Worm (Caenorhabditis elegans) whole organism, L2 larva: ENCODE measurements around the gene C27A7.3.

Experiments used
- F13H6.1 ChIP-seq: sonication (generic microtip); optimal IDR thresholded peaks from 2 replicates; lab custom pipeline; 2016; ENCODE audit warnings: missing genetic modification characterization, missing compliant biosample characterization
- Y55F3AM.14 ChIP-seq: fragments of 200-800 bp; sonication (Bioruptor generic); optimal IDR thresholded peaks from 2 replicates; lab custom pipeline; 2018; ENCODE audit warnings: mild to moderate bottlenecking, missing genetic modification characterization, missing compliant biosample characterization
- aly-2 ChIP-seq: fragments of 150-350 bp; optimal IDR thresholded peaks from 2 replicates; lab custom pipeline; 2014; ENCODE audit warnings: missing biosample characterization, missing genetic modification characterization
- ceh-82 ChIP-seq: fragments of 150-350 bp; optimal IDR thresholded peaks from 2 replicates; lab custom pipeline; 2014; ENCODE audit warnings: missing biosample characterization, missing genetic modification characterization
- crh-2 ChIP-seq: sonication (generic microtip); optimal IDR thresholded peaks from 2 replicates; lab custom pipeline; 2017; ENCODE audit warnings: missing biosample characterization, missing genetic modification characterization
- dmd-4 ChIP-seq: sonication (generic microtip); optimal IDR thresholded peaks from 2 replicates; lab custom pipeline; 2017; ENCODE audit warnings: missing biosample characterization, missing genetic modification characterization
- elt-1 ChIP-seq: fragments of 150-350 bp; optimal IDR thresholded peaks from 2 replicates; lab custom pipeline; 2014; ENCODE audit warnings: missing biosample characterization, missing genetic modification characterization
- elt-3 ChIP-seq: sonication (generic microtip); optimal IDR thresholded peaks from 2 replicates; lab custom pipeline; 2017; ENCODE audit warnings: missing biosample characterization, missing genetic modification characterization
- fos-1 ChIP-seq: fragments of 150-350 bp; optimal IDR thresholded peaks from 2 replicates; lab custom pipeline; 2014; ENCODE audit warnings: missing biosample characterization, missing genetic modification characterization
- lin-11 ChIP-seq: fragments of 150-350 bp; sonication (generic microtip); optimal IDR thresholded peaks from 2 replicates; lab custom pipeline; 2014; ENCODE audit warnings: missing biosample characterization, missing genetic modification characterization, inconsistent platforms, mixed read lengths
- lin-39 ChIP-seq: fragments of 150-350 bp; optimal IDR thresholded peaks from 2 replicates; lab custom pipeline; 2014; ENCODE audit warnings: missing biosample characterization, missing genetic modification reagents, missing genetic modification characterization
- mbf-1 ChIP-seq: sonication (generic microtip); optimal IDR thresholded peaks from 2 replicates; lab custom pipeline; 2017; ENCODE audit warnings: missing biosample characterization, missing genetic modification characterization
- mdl-1 ChIP-seq, 2 experiments: fragments of 150-350 bp in 1 of 2; sonication (generic microtip) in 1 of 2; optimal IDR thresholded peaks; 2 replicates each; lab custom pipeline; 2017; ENCODE audit warnings: missing biosample characterization in 2 of 2, missing genetic modification characterization in 2 of 2
- nhr-10 ChIP-seq: sonication (generic microtip); optimal IDR thresholded peaks from 2 replicates; lab custom pipeline; 2017; ENCODE audit warnings: missing biosample characterization, missing genetic modification characterization
- nhr-11 ChIP-seq: fragments of 150-350 bp; optimal IDR thresholded peaks from 2 replicates; lab custom pipeline; 2014; ENCODE audit warnings: missing biosample characterization, missing genetic modification characterization
- nhr-12 ChIP-seq: fragments of 150-350 bp; optimal IDR thresholded peaks from 2 replicates; lab custom pipeline; 2014; ENCODE audit warnings: missing biosample characterization, missing genetic modification characterization
- nhr-129 ChIP-seq: fragments of 150-350 bp; optimal IDR thresholded peaks from 2 replicates; lab custom pipeline; 2014; ENCODE audit warnings: missing biosample characterization, missing genetic modification characterization
- nhr-21 ChIP-seq: fragments of 150-350 bp; optimal IDR thresholded peaks from 2 replicates; lab custom pipeline; 2014; ENCODE audit warnings: missing biosample characterization, missing genetic modification characterization
- nhr-23 ChIP-seq: fragments of 150-350 bp; optimal IDR thresholded peaks from 2 replicates; lab custom pipeline; 2014; ENCODE audit warnings: missing biosample characterization, missing genetic modification reagents, missing genetic modification characterization
- nhr-6 ChIP-seq: fragments of 150-350 bp; optimal IDR thresholded peaks from 2 replicates; lab custom pipeline; 2014; ENCODE audit warnings: missing biosample characterization, missing genetic modification characterization
- nhr-77 ChIP-seq: fragments of 150-350 bp; optimal IDR thresholded peaks from 2 replicates; lab custom pipeline; 2014; ENCODE audit warnings: missing biosample characterization, missing genetic modification characterization
- peb-1 ChIP-seq: fragments of 150-350 bp; optimal IDR thresholded peaks from 2 replicates; lab custom pipeline; 2014; ENCODE audit warnings: missing biosample characterization, missing genetic modification characterization
- sem-4 ChIP-seq: fragments of 150-350 bp; optimal IDR thresholded peaks from 2 replicates; lab custom pipeline; 2014; ENCODE audit warnings: missing biosample characterization, missing genetic modification reagents, missing genetic modification characterization
- skn-1 ChIP-seq: sonication (generic microtip); optimal IDR thresholded peaks from 2 replicates; lab custom pipeline; 2017; ENCODE audit warnings: missing biosample characterization, missing genetic modification characterization
- sma-3 ChIP-seq: sonication (generic microtip); optimal IDR thresholded peaks from 2 replicates; lab custom pipeline; 2016; ENCODE audit warnings: missing genetic modification reagents, missing genetic modification characterization, missing compliant biosample characterization
- sma-9 ChIP-seq, 2 experiments: fragments of 150-350 bp in 1 of 2; sonication (generic microtip) in 1 of 2; optimal IDR thresholded peaks; 2 replicates each; lab custom pipeline; 2014 to 2016; ENCODE audit warnings: missing genetic modification characterization in 2 of 2, mild to moderate bottlenecking in 1 of 2, missing biosample characterization in 1 of 2, missing compliant biosample characterization in 1 of 2, missing genetic modification reagents in 1 of 2, moderate library complexity in 1 of 2
- unc-55 ChIP-seq: fragments of 150-350 bp; sonication (generic microtip); optimal IDR thresholded peaks from 3 replicates; lab custom pipeline; 2014; ENCODE audit warnings: missing biosample characterization, missing genetic modification reagents, missing genetic modification characterization
- unc-62 ChIP-seq: fragments of 150-350 bp; optimal IDR thresholded peaks from 2 replicates; lab custom pipeline; 2014; ENCODE audit warnings: missing biosample characterization, missing genetic modification reagents, missing genetic modification characterization
- ztf-1 ChIP-seq: fragments of 200-800 bp; sonication (Bioruptor generic); conservative IDR thresholded peaks from 2 replicates; pipeline ENCODE4 v1.3.6; 2022; ENCODE audit warnings: missing genetic modification characterization, missing compliant biosample characterization
- ztf-11 ChIP-seq: sonication (generic microtip); optimal IDR thresholded peaks from 2 replicates; lab custom pipeline; 2017; ENCODE audit warnings: missing biosample characterization, missing genetic modification characterization
- ztf-4 ChIP-seq: fragments of 150-350 bp; optimal IDR thresholded peaks from 2 replicates; lab custom pipeline; 2014; ENCODE audit warnings: missing biosample characterization, missing genetic modification characterization

Gene C27A7.3

ce11 chrV:12106841-12107240, 33.9 kb upstream of the C27A7.3 start, which contains the start of gene nhr-136:
Gene nhr-136, plus strand, starts transcription at chrV:12107141.
- TF ChIP-seq sma-9 (GFP tag; optimal IDR thresholded peaks at IDR 0.05; lab: Kevin White, UChicago) (no peak), sma-9 (tag; optimal IDR thresholded peaks at IDR 0.05; lab: Kevin White, UChicago) (no peak), skn-1 (tag; lab: Kevin White, UChicago) (no peak), elt-3 (no peak), peb-1 (no peak), nhr-129 (tag; lab: Kevin White, UChicago) (peak; percentile 21), ztf-1 (GFP tag; lab: Robert Waterston, UW) (no peak), unc-62 (GFP tag; lab: Kevin White, UChicago) (no peak)

ce11 chrV:12111452-12111851, 29.3 kb upstream of the C27A7.3 start, which contains the start of gene lhpp-1:
Gene lhpp-1, minus strand, starts transcription at chrV:12111805.
- TF ChIP-seq sma-3 (GFP tag; lab: Kevin White, UChicago): no peak
- TF ChIP-seq unc-55 (GFP tag; lab: Kevin White, UChicago): peak; percentile 29
- TF ChIP-seq nhr-129 (tag; lab: Kevin White, UChicago): peak; percentile 50
- TF ChIP-seq F13H6.1 (tag; lab: Kevin White, UChicago): no peak
- no peak for TF ChIP-seq fos-1 (tag; lab: Kevin White, UChicago)

ce11 chrV:12113726-12114125, 27.0 kb upstream of the C27A7.3 start:
- TF ChIP-seq fos-1 (tag; lab: Kevin White, UChicago) (peak; percentile 64), ceh-82 (tag; lab: Kevin White, UChicago) (no peak)
- TF ChIP-seq, all 48 proteins: peak for 1

DNA sequence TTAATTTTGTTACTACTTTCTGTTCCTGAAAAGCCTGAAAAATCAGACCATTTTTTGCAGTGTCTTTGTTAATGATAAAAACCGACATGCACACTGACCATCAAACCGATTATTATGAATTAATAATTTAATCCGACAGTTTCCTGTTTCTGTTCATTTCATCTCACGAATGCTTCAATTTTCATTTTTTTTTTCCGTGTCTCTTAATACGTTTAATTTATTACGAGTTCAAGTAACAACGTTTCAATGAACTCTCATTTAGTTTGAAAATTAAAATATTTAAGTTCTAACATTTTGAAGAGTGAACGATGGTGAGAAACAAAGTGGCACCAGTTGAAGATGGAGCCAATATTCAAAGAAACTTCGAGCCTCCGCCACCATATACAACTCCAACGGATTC, 26.0 kb upstream of the C27A7.3 start, which contains the start of gene spin-1:
Gene spin-1 (plus strand): TSS at position 301 of the 400 bp plus-strand sequence.
- TF ChIP-seq unc-55 (GFP tag; lab: Kevin White, UChicago) (no peak), sma-9 (GFP tag; optimal IDR thresholded peaks at IDR 0.05; lab: Kevin White, UChicago) (no peak), sma-9 (tag; optimal IDR thresholded peaks at IDR 0.05; lab: Kevin White, UChicago) (no peak), peb-1 (no peak), sma-3 (GFP tag; lab: Kevin White, UChicago) (no peak), mbf-1 (tag; lab: Kevin White, UChicago) (no peak), ztf-4 (tag; lab: Kevin White, UChicago) (no peak), lin-11 (tag; lab: Kevin White, UChicago) (no peak), mdl-1 (tag; optimal IDR thresholded peaks at IDR 0.05; lab: Kevin White, UChicago) (no peak)
- TF ChIP-seq, all 48 proteins: peak for 0

- TF ChIP-seq ztf-4 (tag; lab: Kevin White, UChicago): no peak
- no peak for TF ChIP-seq nhr-11 (tag; lab: Kevin White, UChicago)
- TF ChIP-seq ceh-82 (tag; lab: Kevin White, UChicago): no peak
- peak; percentile 20 for TF ChIP-seq sma-9 (GFP tag; optimal IDR thresholded peaks at IDR 0.05; lab: Kevin White, UChicago)
- TF ChIP-seq sma-9 (tag; optimal IDR thresholded peaks at IDR 0.05; lab: Kevin White, UChicago): no peak
Observed at ce11 chrV:12115150-12115549, 25.6 kb upstream of the C27A7.3 start.

DNA sequence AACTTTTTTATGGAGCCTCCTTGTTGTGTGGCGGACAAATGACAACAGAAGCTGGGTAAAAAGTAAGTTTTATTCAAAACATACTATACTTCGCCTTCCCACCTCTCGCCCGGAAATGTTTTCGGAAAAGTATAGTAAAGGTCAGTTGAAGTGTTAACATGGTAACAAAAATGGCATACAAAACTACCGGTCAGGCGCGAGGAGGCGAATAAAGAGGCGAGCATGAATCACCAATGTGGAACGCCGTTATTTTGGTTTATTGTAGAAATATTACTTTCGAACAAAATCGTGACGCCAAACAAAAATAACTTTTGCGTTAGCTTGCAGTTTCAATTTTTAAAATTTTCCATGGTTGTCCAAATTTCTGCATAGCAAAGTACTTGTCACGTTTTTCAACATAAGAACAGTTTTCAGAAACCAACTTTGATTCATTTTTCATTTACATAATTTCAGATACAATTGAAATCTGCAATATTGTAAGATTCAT, 23.1 kb upstream of the C27A7.3 start, which contains the start of gene C13C4.8:
Gene C13C4.8 (plus strand): TSS at position 437 of the 487 bp plus-strand sequence.
- TF ChIP-seq nhr-129 (tag; lab: Kevin White, UChicago) (no peak), unc-62 (GFP tag; lab: Kevin White, UChicago) (no peak), dmd-4 (no peak), nhr-21 (no peak), peb-1 (no peak), nhr-12 (no peak), nhr-10 (no peak), nhr-77 (tag; lab: Kevin White, UChicago) (no peak), nhr-23 (tag; lab: Kevin White, UChicago) (no peak), aly-2 (tag; lab: Kevin White, UChicago) (no peak), lin-39 (tag; lab: Kevin White, UChicago) (no peak)

ce11 chrV:12120381-12120780, 20.3 kb upstream of the C27A7.3 start, which contains the start of gene C13C4.7:
Gene C13C4.7, minus strand, starts transcription at chrV:12120481.
- TF ChIP-seq Y55F3AM.14 (GFP tag; lab: Kevin White, UChicago) (no peak), aly-2 (tag; lab: Kevin White, UChicago) (no peak), elt-1 (tag; lab: Kevin White, UChicago) (no peak), nhr-6 (no peak), crh-2 (no peak), ztf-11 (tag; lab: Kevin White, UChicago) (no peak), peb-1 (no peak), sem-4 (tag; lab: Kevin White, UChicago) (no peak), nhr-129 (tag; lab: Kevin White, UChicago) (no peak), skn-1 (tag; lab: Kevin White, UChicago) (no peak), nhr-11 (tag; lab: Kevin White, UChicago) (no peak), fos-1 (tag; lab: Kevin White, UChicago) (no peak), sma-3 (GFP tag; lab: Kevin White, UChicago) (no peak)
